Worm (Caenorhabditis elegans) whole organism, mixed stage, embryonic: ENCODE data around the gene rps-13.

Experiments used
- M03D4.4 ChIP-seq: sonication (generic microtip); optimal IDR thresholded peaks from 2 replicates; lab custom pipeline; 2017; ENCODE audit warnings: mild to moderate bottlenecking, missing genetic modification characterization, missing compliant biosample characterization
- bed-3 ChIP-seq: fragments of 200-800 bp; sonication (Bioruptor generic); optimal IDR thresholded peaks from 3 replicates; lab custom pipeline; 2018; ENCODE audit warnings: mild to moderate bottlenecking, missing genetic modification characterization, moderate library complexity, missing compliant biosample characterization
- blmp-1 ChIP-seq: fragments of 150-350 bp; optimal IDR thresholded peaks from 2 replicates; lab custom pipeline; 2014; ENCODE audit warnings: missing biosample characterization, missing genetic modification characterization
- ceh-39 ChIP-seq: fragments of 150-350 bp; optimal IDR thresholded peaks from 2 replicates; lab custom pipeline; 2014; ENCODE audit warnings: missing biosample characterization, missing genetic modification characterization
- ceh-43 ChIP-seq: fragments of 200-800 bp; sonication (Bioruptor generic); optimal IDR thresholded peaks from 2 replicates; lab custom pipeline; 2018; ENCODE audit warnings: mild to moderate bottlenecking, missing genetic modification characterization, moderate library complexity, missing compliant biosample characterization
- ceh-83 ChIP-seq: fragments of 200-800 bp; sonication (Bioruptor generic); optimal IDR thresholded peaks from 2 replicates; lab custom pipeline; 2018; ENCODE audit warnings: mild to moderate bottlenecking, missing genetic modification characterization, missing compliant biosample characterization
- ces-1 ChIP-seq: fragments of 150-350 bp; optimal IDR thresholded peaks from 2 replicates; lab custom pipeline; 2014; ENCODE audit warnings: missing biosample characterization, missing genetic modification reagents, missing genetic modification characterization
- cnd-1 ChIP-seq: fragments of 200-800 bp; sonication (Bioruptor generic); optimal IDR thresholded peaks from 2 replicates; lab custom pipeline; 2018; ENCODE audit warnings: mild to moderate bottlenecking, missing genetic modification characterization, missing compliant biosample characterization
- drap-1 ChIP-seq: fragments of 200-800 bp; sonication (Bioruptor generic); optimal IDR thresholded peaks from 3 replicates; lab custom pipeline; 2018; ENCODE audit warnings: mild to moderate bottlenecking, missing genetic modification characterization, missing compliant biosample characterization
- elt-1 ChIP-seq: sonication (generic microtip); optimal IDR thresholded peaks from 2 replicates; lab custom pipeline; 2017; ENCODE audit warnings: missing genetic modification characterization, mild to moderate bottlenecking, missing compliant biosample characterization, antibody characterized with exemption, moderate library complexity, borderline replicate concordance; ENCODE audit not compliant: insufficient read depth
- elt-3 ChIP-seq: fragments of 150-350 bp; optimal IDR thresholded peaks from 2 replicates; lab custom pipeline; 2014; ENCODE audit warnings: missing biosample characterization, missing genetic modification characterization
- flh-1 ChIP-seq: fragments of 200-800 bp; sonication (Bioruptor generic); optimal IDR thresholded peaks from 2 replicates; lab custom pipeline; 2018; ENCODE audit warnings: mild to moderate bottlenecking, missing genetic modification characterization, moderate library complexity, missing compliant biosample characterization
- ham-2 ChIP-seq: fragments of 200-800 bp; sonication (Bioruptor generic); optimal IDR thresholded peaks from 2 replicates; lab custom pipeline; 2018; ENCODE audit warnings: mild to moderate bottlenecking, missing genetic modification characterization, missing compliant biosample characterization
- hlh-1 ChIP-seq: fragments of 150-350 bp; optimal IDR thresholded peaks from 2 replicates; lab custom pipeline; 2014; ENCODE audit warnings: missing biosample characterization, missing genetic modification reagents, missing genetic modification characterization
- lin-13 ChIP-seq: fragments of 150-350 bp; optimal IDR thresholded peaks from 2 replicates; lab custom pipeline; 2014; ENCODE audit warnings: missing biosample characterization, missing genetic modification characterization
- lin-32 ChIP-seq: fragments of 200-800 bp; sonication (Bioruptor generic); optimal IDR thresholded peaks from 2 replicates; lab custom pipeline; 2018; ENCODE audit warnings: mild to moderate bottlenecking, missing genetic modification characterization, missing compliant biosample characterization
- lsy-2 ChIP-seq: fragments of 150-350 bp; optimal IDR thresholded peaks from 2 replicates; lab custom pipeline; 2014; ENCODE audit warnings: missing biosample characterization, missing genetic modification characterization
- mab-5 ChIP-seq: fragments of 150-350 bp; optimal IDR thresholded peaks from 2 replicates; lab custom pipeline; 2014; ENCODE audit warnings: missing biosample characterization, missing genetic modification characterization
- mep-1 ChIP-seq: fragments of 150-350 bp; optimal IDR thresholded peaks from 2 replicates; lab custom pipeline; 2017; ENCODE audit warnings: missing biosample characterization, missing genetic modification reagents, missing genetic modification characterization, inconsistent platforms
- mls-2 ChIP-seq: sonication (generic microtip); optimal IDR thresholded peaks from 2 replicates; lab custom pipeline; 2016; ENCODE audit warnings: mild to moderate bottlenecking, missing genetic modification characterization, moderate library complexity, missing compliant biosample characterization
- nhr-12 ChIP-seq: fragments of 150-350 bp; optimal IDR thresholded peaks from 2 replicates; lab custom pipeline; 2014; ENCODE audit warnings: missing biosample characterization, missing genetic modification characterization
- nhr-2 ChIP-seq: fragments of 150-350 bp; optimal IDR thresholded peaks from 2 replicates; lab custom pipeline; 2014; ENCODE audit warnings: missing biosample characterization, missing genetic modification characterization
- nhr-237 ChIP-seq: fragments of 150-350 bp; optimal IDR thresholded peaks from 2 replicates; lab custom pipeline; 2014; ENCODE audit warnings: missing biosample characterization, missing genetic modification characterization
- nhr-28 ChIP-seq: fragments of 150-350 bp; optimal IDR thresholded peaks from 2 replicates; lab custom pipeline; 2014; ENCODE audit warnings: missing biosample characterization, missing genetic modification characterization
- nhr-76 ChIP-seq: sonication (generic microtip); optimal IDR thresholded peaks from 2 replicates; lab custom pipeline; 2017; ENCODE audit warnings: missing biosample characterization, missing genetic modification characterization
- pha-4 ChIP-seq: fragments of 150-350 bp; optimal IDR thresholded peaks from 2 replicates; lab custom pipeline; 2018; ENCODE audit warnings: missing biosample characterization, missing genetic modification reagents, missing genetic modification characterization
- sem-2 ChIP-seq: fragments of 200-800 bp; sonication (Bioruptor generic); optimal IDR thresholded peaks from 2 replicates; lab custom pipeline; 2018; ENCODE audit warnings: mild to moderate bottlenecking, missing genetic modification characterization, missing compliant biosample characterization
- snpc-4 ChIP-seq: fragments of 150-350 bp; optimal IDR thresholded peaks from 2 replicates; lab custom pipeline; 2014; ENCODE audit warnings: missing biosample characterization, missing genetic modification characterization
- sptf-1 ChIP-seq: sonication (generic microtip); optimal IDR thresholded peaks from 2 replicates; lab custom pipeline; 2017; ENCODE audit warnings: mild to moderate bottlenecking, missing genetic modification characterization, moderate library complexity, missing compliant biosample characterization
- tbx-8 ChIP-seq: fragments of 200-800 bp; sonication (Bioruptor generic); optimal IDR thresholded peaks from 2 replicates; lab custom pipeline; 2018; ENCODE audit warnings: mild to moderate bottlenecking, missing genetic modification characterization, moderate library complexity, missing compliant biosample characterization
- unc-120 ChIP-seq: sonication (generic microtip); optimal IDR thresholded peaks from 2 replicates; lab custom pipeline; 2017; ENCODE audit warnings: missing genetic modification characterization, missing compliant biosample characterization; ENCODE audit not compliant: poor library complexity, severe bottlenecking
- unc-39 ChIP-seq: fragments of 150-350 bp; optimal IDR thresholded peaks from 2 replicates; lab custom pipeline; 2014; ENCODE audit warnings: missing biosample characterization, missing genetic modification characterization
- unc-62 ChIP-seq: fragments of 150-350 bp; optimal IDR thresholded peaks from 2 replicates; lab custom pipeline; 2014; ENCODE audit warnings: missing biosample characterization, missing genetic modification reagents, missing genetic modification characterization
- zip-8 ChIP-seq: fragments of 150-350 bp; optimal IDR thresholded peaks from 2 replicates; lab custom pipeline; 2014; ENCODE audit warnings: missing biosample characterization, missing genetic modification characterization
- ztf-11 ChIP-seq: fragments of 150-350 bp; optimal IDR thresholded peaks from 2 replicates; lab custom pipeline; 2014; ENCODE audit warnings: missing biosample characterization, missing genetic modification characterization

rps-13 gene

DNA sequence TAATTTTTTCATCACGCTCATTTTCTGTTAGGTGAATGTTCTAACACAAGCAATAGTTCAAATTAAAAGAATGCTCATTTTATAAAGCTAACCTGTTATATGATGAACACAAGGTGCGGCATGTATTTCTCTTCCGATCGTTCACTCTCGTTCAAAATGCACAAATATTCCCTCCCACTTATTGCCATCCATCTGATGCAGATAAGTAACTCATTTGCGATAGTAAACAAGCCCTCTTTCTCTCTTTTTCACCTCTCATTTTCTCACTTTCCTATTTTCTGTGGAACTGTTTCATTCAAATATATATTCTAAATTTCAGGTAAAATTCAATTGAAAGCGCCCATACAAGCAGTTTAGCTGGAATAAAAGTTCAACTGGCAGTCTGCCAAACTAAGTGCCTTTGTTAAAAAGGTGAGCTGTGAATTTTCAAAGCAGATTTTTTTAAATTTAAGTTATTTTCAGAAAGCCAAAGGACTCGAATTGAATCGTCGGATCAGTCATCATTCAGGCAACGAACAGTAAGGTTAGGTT lies 28.8 kb downstream of the rps-13 start, which contains the start of the genes trmt-10C.2 and C56G2.22:
Gene trmt-10C.2 (plus strand): TSS at position 314 of the 531 bp plus-strand sequence.
Gene C56G2.22 (plus strand): TSS at position 481 of the 531 bp plus-strand sequence.
- no peak for TF ChIP-seq ceh-83 (GFP tag; lab: Kevin White, UChicago)
- no peak for TF ChIP-seq sptf-1
- peak; percentile 41 for TF ChIP-seq pha-4 (tag; lab: Kevin White, UChicago)
- no peak for TF ChIP-seq elt-3 (tag; lab: Kevin White, UChicago)

DNA sequence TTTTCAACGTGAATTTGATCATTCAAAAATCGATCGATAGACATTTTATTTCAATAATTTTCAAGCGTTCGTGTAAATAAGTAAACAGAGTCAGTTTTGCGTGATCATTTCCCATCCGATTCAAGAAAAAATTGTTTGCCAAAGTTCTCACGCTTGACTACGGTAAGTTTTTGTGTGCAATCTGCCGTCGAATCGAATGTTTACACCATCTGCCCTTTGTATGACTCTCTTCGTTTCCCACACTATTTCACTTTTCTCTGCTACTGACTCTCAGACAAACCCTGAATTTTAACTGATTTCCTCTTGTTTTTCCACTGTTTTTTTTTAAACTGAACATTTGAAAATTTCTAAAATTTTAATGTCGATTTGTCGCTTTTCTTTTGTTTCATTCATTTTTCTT lies 30.1 kb downstream of the rps-13 start:
- TF ChIP-seq nhr-237 (tag; lab: Kevin White, UChicago) (peak; percentile 81), mls-2 (tag; lab: Kevin White, UChicago) (no peak), nhr-28 (tag; lab: Kevin White, UChicago) (no peak), mep-1 (tag; lab: Kevin White, UChicago) (peak; percentile 84), ces-1 (peak; percentile 54), ceh-43 (no peak), tbx-8 (no peak), snpc-4 (no peak), elt-3 (tag; lab: Kevin White, UChicago) (peak; percentile 18), elt-1 (no peak), bed-3 (GFP tag; lab: Kevin White, UChicago) (no peak), ztf-11 (tag; lab: Kevin White, UChicago) (no peak), M03D4.4 (no peak), unc-62 (GFP tag; lab: Kevin White, UChicago) (no peak), drap-1 (peak; percentile 52), zip-8 (tag; lab: Kevin White, UChicago) (no peak), sptf-1 (peak; percentile 61), sem-2 (GFP tag; lab: Kevin White, UChicago) (no peak), ceh-83 (GFP tag; lab: Kevin White, UChicago) (no peak), lin-13 (tag; lab: Kevin White, UChicago) (peak; percentile 63), lin-32 (GFP tag; lab: Kevin White, UChicago) (no peak), blmp-1 (tag; lab: Kevin White, UChicago) (no peak), cnd-1 (peak; percentile 71), pha-4 (tag; lab: Kevin White, UChicago) (peak; percentile 70), lsy-2 (tag; lab: Kevin White, UChicago) (peak; percentile 96), ceh-39 (tag; lab: Kevin White, UChicago) (peak; percentile 56), nhr-12 (tag; lab: Kevin White, UChicago) (no peak), flh-1 (GFP tag; lab: Kevin White, UChicago) (no peak), nhr-2 (tag; lab: Kevin White, UChicago) (no peak), hlh-1 (tag; lab: Kevin White, UChicago) (peak; percentile 55), unc-39 (tag; lab: Kevin White, UChicago) (no peak), ham-2 (no peak), mab-5 (tag; lab: Kevin White, UChicago) (peak; percentile 20), nhr-76 (no peak), unc-120 (tag; lab: Kevin White, UChicago) (peak; percentile 32)

DNA sequence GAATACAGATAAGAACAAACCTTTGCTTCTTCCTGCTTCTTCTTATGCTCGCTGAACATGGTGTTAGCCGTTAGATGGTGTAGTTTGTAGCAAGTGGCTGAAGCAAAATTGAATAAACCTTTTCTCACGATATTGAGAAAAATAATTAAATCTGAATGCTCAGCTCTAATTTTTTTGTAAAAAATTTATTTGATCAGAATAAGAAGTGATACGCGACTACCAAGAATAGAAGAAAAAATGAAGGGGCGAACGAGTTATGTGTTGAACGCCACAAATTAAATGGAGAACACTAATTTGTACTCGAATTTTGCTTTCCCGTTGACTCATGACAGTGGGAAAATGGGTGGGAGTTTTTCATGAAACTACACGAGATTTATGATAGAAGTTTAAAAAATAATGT lies 31.6 kb downstream of the rps-13 start, which contains the start of gene C56G2.9:
Gene C56G2.9 (minus strand): TSS at position 101 of the 400 bp plus-strand sequence.
- TF ChIP-seq flh-1 (GFP tag; lab: Kevin White, UChicago) (no peak), cnd-1 (no peak), zip-8 (tag; lab: Kevin White, UChicago) (no peak), nhr-76 (no peak), ceh-83 (GFP tag; lab: Kevin White, UChicago) (no peak), lsy-2 (tag; lab: Kevin White, UChicago) (no peak), snpc-4 (no peak), ceh-39 (tag; lab: Kevin White, UChicago) (no peak), unc-120 (tag; lab: Kevin White, UChicago) (no peak), hlh-1 (tag; lab: Kevin White, UChicago) (no peak), ztf-11 (tag; lab: Kevin White, UChicago) (no peak), bed-3 (GFP tag; lab: Kevin White, UChicago) (no peak), ham-2 (no peak), sptf-1 (no peak), ces-1 (no peak), drap-1 (no peak), M03D4.4 (no peak), mep-1 (tag; lab: Kevin White, UChicago) (no peak), unc-62 (GFP tag; lab: Kevin White, UChicago) (no peak), sem-2 (GFP tag; lab: Kevin White, UChicago) (no peak)
